Fruit fly (Drosophila melanogaster): ENCODE data around the gene CG13643.

The CG13643 gene

dm6 chr3R:24870389-24871048 is 35.3 kb downstream of the CG13643 start, which contains the start of gene CycB3 (continued):
- TF ChIP-seq CG9609 (GFP tag; optimal IDR thresholded peaks at IDR 0.05) (no peak), CG16863 (GFP tag; optimal IDR thresholded peaks at IDR 0.05) (no peak), jumu (GFP tag; optimal IDR thresholded peaks at IDR 0.05) (no peak), nerfin-2 (GFP tag; IDR thresholded peaks at IDR 0.05; ENCODE audit: partially characterized antibody) (0 out of 2 replicates have a peak, but pooled peaks have one; percentile 19), CG2889 (GFP tag; IDR thresholded peaks at IDR 0.05) (no peak), shn (GFP tag; optimal IDR thresholded peaks at IDR 0.05) (no peak), CG10431 (GFP tag; optimal IDR thresholded peaks at IDR 0.05) (peak; percentile 54), Abd-B (GFP tag; optimal IDR thresholded peaks at IDR 0.05) (no peak), CG32767 (GFP tag; IDR thresholded peaks at IDR 0.05) (no peak), CG10209 (GFP tag; optimal IDR thresholded peaks at IDR 0.05) (no peak), CG17612 (GFP tag; IDR thresholded peaks at IDR 0.05) (no peak), CG12155 (GFP tag; optimal IDR thresholded peaks at IDR 0.05) (peak; percentile 6), Side (GFP tag; optimal IDR thresholded peaks at IDR 0.05) (no peak), ftz-f1 (GFP tag; optimal IDR thresholded peaks at IDR 0.05) (no peak), CG3838 (GFP tag; optimal IDR thresholded peaks at IDR 0.05) (no peak), odd (GFP tag; optimal IDR thresholded peaks at IDR 0.05) (no peak), so (GFP tag; IDR thresholded peaks at IDR 0.05) (no peak), CG10565 (GFP tag; optimal IDR thresholded peaks at IDR 0.05) (no peak), tin (GFP tag; optimal IDR thresholded peaks at IDR 0.05) (peak; percentile 20), Rfx (GFP tag; IDR thresholded peaks at IDR 0.05) (peak; percentile 55), org-1 (GFP tag; optimal IDR thresholded peaks at IDR 0.05) (no peak), toy (GFP tag; IDR thresholded peaks at IDR 0.05) (no peak), slou (GFP tag; optimal IDR thresholded peaks at IDR 0.05) (no peak), Hmr (GFP tag; optimal IDR thresholded peaks at IDR 0.05) (peak; percentile 42), onecut (GFP tag; IDR thresholded peaks at IDR 0.05) (no peak; the same call in none of the 2 replicates), Bteb2 (GFP tag; optimal IDR thresholded peaks at IDR 0.05) (no peak), CG13123 (GFP tag; optimal IDR thresholded peaks at IDR 0.05) (no peak), inv (GFP tag; IDR thresholded peaks at IDR 0.05; ENCODE audit: partially characterized antibody) (no peak), gfzf (GFP tag; optimal IDR thresholded peaks at IDR 0.05) (peak; percentile 92), CG3726 (GFP tag; IDR thresholded peaks at IDR 0.05) (no peak), sna (GFP tag; IDR thresholded peaks at IDR 0.05; ENCODE audit: partially characterized antibody) (no peak), CG4730 (GFP tag; IDR thresholded peaks at IDR 0.05) (no peak), Bgb (GFP tag; IDR thresholded peaks at IDR 0.05; ENCODE audit: partially characterized antibody) (peak; percentile 56; the same call in 1 of the 2 replicates), Fer2 (tag; optimal IDR thresholded peaks at IDR 0.05) (no peak), CG6654 (GFP tag; optimal IDR thresholded peaks at IDR 0.05) (no peak), Camta (GFP tag; optimal IDR thresholded peaks at IDR 0.05) (no peak), CG6791 (GFP tag; IDR thresholded peaks at IDR 0.05; ENCODE audit: partially characterized antibody) (0 out of 3 replicates have a peak, but pooled peaks have one; percentile 51), oc (tag; optimal IDR thresholded peaks at IDR 0.05) (no peak), CG17802 (tag; optimal IDR thresholded peaks at IDR 0.05) (no peak), al (GFP tag; IDR thresholded peaks at IDR 0.05) (no peak), Oaz (GFP tag; IDR thresholded peaks at IDR 0.05) (no peak), CG43689 (GFP tag; IDR thresholded peaks at IDR 0.05) (no peak), CG5245 (GFP tag; optimal IDR thresholded peaks at IDR 0.05) (no peak), Nf-YA (GFP tag; IDR thresholded peaks at IDR 0.05) (peak; percentile 21; the same call in 1 of the 2 replicates), CG15011 (GFP tag; optimal IDR thresholded peaks at IDR 0.05) (no peak), Trl (optimal IDR thresholded peaks at IDR 0.05) (no peak), Trl (GFP tag; optimal IDR thresholded peaks at IDR 0.05) (no peak), az2 (GFP tag; optimal IDR thresholded peaks at IDR 0.05) (no peak), chinmo (GFP tag; IDR thresholded peaks at IDR 0.05; ENCODE audit: partially characterized antibody) (peak; percentile 62; the same call in 2 of the 4 replicates), dan (GFP tag; IDR thresholded peaks at IDR 0.05) (no peak), gcm2 (GFP tag; optimal IDR thresholded peaks at IDR 0.05) (no peak)
